Fruit fly (Drosophila melanogaster) whole organism: ENCODE data around the gene CG14441.

Experiments used
- CG8478 ChIP-seq: fragments of >200 bp; optimal IDR thresholded peaks from 2 replicates; lab custom pipeline; 2018; ENCODE audit warnings: inconsistent platforms
- Dll ChIP-seq: fragments of >200 bp; optimal IDR thresholded peaks from 2 replicates; lab custom pipeline; 2017
- EcR ChIP-seq, 2 experiments: fragments of >200 bp; optimal IDR thresholded peaks; 2 replicates each; lab custom pipeline; 2017; ENCODE audit warnings: missing biosample characterization in 2 of 2, missing genetic modification characterization in 2 of 2, missing genetic modification reagents in 2 of 2
- pan ChIP-seq: fragments of >200 bp; optimal IDR thresholded peaks from 2 replicates; lab custom pipeline; 2017
- psq ChIP-seq: fragments of >200 bp; optimal IDR thresholded peaks from 2 replicates; lab custom pipeline; 2017
- usp ChIP-seq: fragments of >200 bp; optimal IDR thresholded peaks from 2 replicates; lab custom pipeline; 2017; ENCODE audit warnings: missing biosample characterization, missing genetic modification characterization, mixed read lengths

CG14441 gene

dm6 chrX:6708580-6709199, 9.4 kb downstream of the CG14441 start:
- TF ChIP-seq Dll (lab: Kevin White, UChicago) (no peak), EcR (GFP tag; optimal IDR thresholded peaks at IDR 0.05; lab: Kevin White, UChicago) (no peak), psq (lab: Kevin White, UChicago) (no peak), pan (no peak), CG8478 (lab: Kevin White, UChicago) (no peak), usp (GFP tag; lab: Kevin White, UChicago) (no peak)

- TF ChIP-seq usp (GFP tag; lab: Kevin White, UChicago), result no peak
- no peak for TF ChIP-seq psq (lab: Kevin White, UChicago)
- no peak for TF ChIP-seq pan
- no peak for TF ChIP-seq Dll (lab: Kevin White, UChicago)
- no peak for TF ChIP-seq CG8478 (lab: Kevin White, UChicago)
Measured at dm6 chrX:6709252-6710037, 10.1 kb downstream of the CG14441 start.

- TF ChIP-seq pan (no peak), Dll (lab: Kevin White, UChicago) (no peak), usp (GFP tag; lab: Kevin White, UChicago) (no peak), EcR (GFP tag; optimal IDR thresholded peaks at IDR 0.05; lab: Kevin White, UChicago) (no peak), psq (lab: Kevin White, UChicago) (no peak), CG8478 (lab: Kevin White, UChicago) (no peak)
Measured at dm6 chrX:6710258-6710657, 10.9 kb downstream of the CG14441 start.

- TF ChIP-seq Dll (lab: Kevin White, UChicago) (no peak), psq (lab: Kevin White, UChicago) (no peak), usp (GFP tag; lab: Kevin White, UChicago) (no peak), EcR (GFP tag; optimal IDR thresholded peaks at IDR 0.05; lab: Kevin White, UChicago) (no peak), CG8478 (lab: Kevin White, UChicago) (no peak), pan (no peak)
Measured at dm6 chrX:6710665-6711064, 11.4 kb downstream of the CG14441 start.

dm6 chrX:6711295-6711694, 12.0 kb downstream of the CG14441 start:
- TF ChIP-seq Dll (lab: Kevin White, UChicago) (no peak), EcR (GFP tag; optimal IDR thresholded peaks at IDR 0.05; lab: Kevin White, UChicago) (no peak), pan (no peak), psq (lab: Kevin White, UChicago) (no peak), CG8478 (lab: Kevin White, UChicago) (no peak), usp (GFP tag; lab: Kevin White, UChicago) (no peak)

- TF ChIP-seq pan (no peak), EcR (GFP tag; optimal IDR thresholded peaks at IDR 0.05; lab: Kevin White, UChicago) (no peak), psq (lab: Kevin White, UChicago) (no peak), usp (GFP tag; lab: Kevin White, UChicago) (no peak), CG8478 (lab: Kevin White, UChicago) (no peak)
Measured at dm6 chrX:6716170-6716569, 16.9 kb downstream of the CG14441 start.

dm6 chrX:6719259-6719658, 20.0 kb downstream of the CG14441 start:
- TF ChIP-seq usp (GFP tag; lab: Kevin White, UChicago) (no peak), CG8478 (lab: Kevin White, UChicago) (no peak), EcR (GFP tag; optimal IDR thresholded peaks at IDR 0.05; lab: Kevin White, UChicago) (no peak), pan (no peak), Dll (lab: Kevin White, UChicago) (no peak), psq (lab: Kevin White, UChicago) (no peak)

dm6 chrX:6719968-6720367, 20.7 kb downstream of the CG14441 start:
- no peak for TF ChIP-seq usp (GFP tag; lab: Kevin White, UChicago)
- TF ChIP-seq CG8478 (lab: Kevin White, UChicago), result no peak
- TF ChIP-seq EcR (GFP tag; optimal IDR thresholded peaks at IDR 0.05; lab: Kevin White, UChicago), result no peak

dm6 chrX:6723622-6724021, 24.3 kb downstream of the CG14441 start:
- TF ChIP-seq usp (GFP tag; lab: Kevin White, UChicago) (no peak), pan (no peak), EcR (GFP tag; optimal IDR thresholded peaks at IDR 0.05; lab: Kevin White, UChicago) (no peak), psq (lab: Kevin White, UChicago) (no peak)

dm6 chrX:6724904-6725505, 25.7 kb downstream of the CG14441 start:
- no peak for TF ChIP-seq usp (GFP tag; lab: Kevin White, UChicago)
- TF ChIP-seq Dll (lab: Kevin White, UChicago), result no peak

- no peak for TF ChIP-seq EcR (GFP tag; optimal IDR thresholded peaks at IDR 0.05; lab: Kevin White, UChicago)
- TF ChIP-seq psq (lab: Kevin White, UChicago), result no peak
- no peak for TF ChIP-seq pan
- no peak for TF ChIP-seq CG8478 (lab: Kevin White, UChicago)
- no peak for TF ChIP-seq Dll (lab: Kevin White, UChicago)
- no peak for TF ChIP-seq usp (GFP tag; lab: Kevin White, UChicago)
Measured at dm6 chrX:6726758-6727490, 27.6 kb downstream of the CG14441 start.
